Worm (Caenorhabditis elegans): ENCODE data around the gene R08A2.5.

- no peak for TF ChIP-seq fkh-4 (tag; optimal IDR thresholded peaks at IDR 0.05; ENCODE audit: borderline replicate concordance)
- TF ChIP-seq efl-1 (optimal IDR thresholded peaks at IDR 0.05): no peak
- TF ChIP-seq efl-1 (GFP tag; optimal IDR thresholded peaks at IDR 0.05 in 1 of 2): no peak
- no peak for TF ChIP-seq pqm-1 (tag; optimal IDR thresholded peaks at IDR 0.05)
- TF ChIP-seq elt-3 (tag; optimal IDR thresholded peaks at IDR 0.05): no peak
- no peak for TF ChIP-seq sptf-1 (tag; optimal IDR thresholded peaks at IDR 0.05)
- no peak for TF ChIP-seq egl-27 (tag; optimal IDR thresholded peaks at IDR 0.05)
- TF ChIP-seq nhr-71 (tag; optimal IDR thresholded peaks at IDR 0.05): no peak
- no peak for TF ChIP-seq alr-1 (tag; optimal IDR thresholded peaks at IDR 0.05; ENCODE audit: borderline replicate concordance)
Observed at ce11 chrV:14665728-14666127, 46.7 kb upstream of the R08A2.5 start, which contains the start of gene C47E8.1.
